Worm (Caenorhabditis elegans) whole organism, young adult: ENCODE measurements around the gene sos-1.
A peak's percentile ranks its signal among the peaks of the same experiment; 100 is the strongest.

ENCODE experiments used
- B0336.3 ChIP-seq: fragments of 200-800 bp; sonication (Bioruptor generic); IDR thresholded peaks from 2 replicates; pipeline ENCODE4 v1.3.6; 2022; ENCODE audit warnings: missing genetic modification characterization, missing compliant biosample characterization
- F23B12.7 ChIP-seq: sonication (generic microtip); optimal IDR thresholded peaks from 2 replicates; lab custom pipeline; 2017; ENCODE audit warnings: missing genetic modification characterization, mild to moderate bottlenecking, missing compliant biosample characterization, antibody characterized with exemption, moderate library complexity; ENCODE audit not compliant: insufficient read depth
- F55B11.4 ChIP-seq: sonication (generic microtip); optimal IDR thresholded peaks from 2 replicates; lab custom pipeline; 2016; ENCODE audit warnings: missing compliant biosample characterization, missing genetic modification characterization, borderline replicate concordance; ENCODE audit not compliant: insufficient read depth
- K12H6.12 ChIP-seq: fragments of 200-800 bp; sonication (Bioruptor generic); optimal IDR thresholded peaks from 2 replicates; lab custom pipeline; 2018; ENCODE audit warnings: mild to moderate bottlenecking, missing genetic modification characterization, missing compliant biosample characterization
- T26A5.8 ChIP-seq: sonication (generic microtip); optimal IDR thresholded peaks from 2 replicates; lab custom pipeline; 2016; ENCODE audit warnings: missing genetic modification characterization, missing compliant biosample characterization
- Y56A3A.18 ChIP-seq: fragments of 200-800 bp; sonication (Bioruptor generic); IDR thresholded peaks from 2 replicates; pipeline ENCODE4 v1.3.6; 2022; ENCODE audit warnings: missing genetic modification reagents, missing genetic modification characterization, missing compliant biosample characterization
- akir-1 ChIP-seq: fragments of 200-800 bp; sonication (Bioruptor generic); optimal IDR thresholded peaks from 2 replicates; lab custom pipeline; 2018; ENCODE audit warnings: mild to moderate bottlenecking, missing genetic modification characterization, moderate library complexity, missing compliant biosample characterization
- ama-1 ChIP-seq, 3 experiments: fragments of 150-350 bp in 1 of 3; sonication (generic microtip) in 2 of 3; optimal IDR thresholded peaks; 2 replicates each; lab custom pipeline; 2014 to 2018; ENCODE audit warnings: missing biosample characterization in 2 of 3, missing genetic modification characterization in 2 of 3, missing genetic modification reagents in 2 of 3
- aptf-3 ChIP-seq: fragments of 200-800 bp; sonication (Bioruptor generic); IDR thresholded peaks from 2 replicates; pipeline ENCODE4 v1.3.6; 2022; ENCODE audit warnings: missing genetic modification characterization, missing compliant biosample characterization
- attf-3 ChIP-seq: fragments of 200-800 bp; sonication (Bioruptor generic); conservative IDR thresholded peaks from 2 replicates; pipeline ENCODE4 v1.3.6; 2022; ENCODE audit warnings: missing genetic modification reagents, missing genetic modification characterization, missing compliant biosample characterization
- cebp-1 ChIP-seq, 2 experiments: fragments of 200-800 bp in 1 of 2; sonication (Bioruptor generic) in 1 of 2; sonication (generic microtip) in 1 of 2; IDR thresholded peaks in 1 of 2; optimal IDR thresholded peaks in 1 of 2; 2 replicates each; pipeline versions ENCODE4 v1.3.6 to Lab custom; 2017 to 2022; ENCODE audit warnings: missing compliant biosample characterization in 2 of 2, missing genetic modification characterization in 2 of 2, mild to moderate bottlenecking in 1 of 2, missing genetic modification reagents in 1 of 2, moderate library complexity in 1 of 2
- cebp-2 ChIP-seq: fragments of 200-800 bp; sonication (Bioruptor generic); IDR thresholded peaks from 2 replicates; pipeline ENCODE4 v1.3.6; 2022; ENCODE audit warnings: missing genetic modification characterization, missing compliant biosample characterization
- dox-1 ChIP-seq: fragments of 200-800 bp; sonication (Bioruptor generic); IDR thresholded peaks from 2 replicates; pipeline ENCODE4 v1.3.6; 2022; ENCODE audit warnings: missing genetic modification reagents, missing genetic modification characterization, missing compliant biosample characterization
- egl-18 ChIP-seq: fragments of 200-800 bp; sonication (Bioruptor generic); IDR thresholded peaks from 2 replicates; pipeline ENCODE4 v1.3.6; 2022; ENCODE audit warnings: missing genetic modification reagents, missing genetic modification characterization, missing compliant biosample characterization
- egrh-3 ChIP-seq: fragments of 200-800 bp; sonication (Bioruptor generic); IDR thresholded peaks from 2 replicates; pipeline ENCODE4 v1.3.6; 2022; ENCODE audit warnings: missing genetic modification reagents, missing genetic modification characterization, missing compliant biosample characterization
- him-1 ChIP-seq: sonication (generic microtip); optimal IDR thresholded peaks from 2 replicates; lab custom pipeline; 2016; ENCODE audit warnings: missing genotype, missing genetic modification reagents, missing genetic modification characterization, missing compliant biosample characterization
- hsf-1 ChIP-seq: fragments of 200-800 bp; sonication (Bioruptor generic); IDR thresholded peaks from 2 replicates; pipeline ENCODE4 v1.3.6; 2022; ENCODE audit warnings: missing genetic modification reagents, missing genetic modification characterization, missing compliant biosample characterization
- lag-1 ChIP-seq: fragments of 200-800 bp; sonication (Bioruptor generic); IDR thresholded peaks from 2 replicates; pipeline ENCODE4 v1.3.6; 2022; ENCODE audit warnings: missing genetic modification reagents, missing genetic modification characterization, missing compliant biosample characterization
- let-526 ChIP-seq: fragments of 200-800 bp; sonication (Bioruptor generic); IDR thresholded peaks from 2 replicates; pipeline ENCODE4 v1.3.6; 2022; ENCODE audit warnings: missing genetic modification reagents, missing genetic modification characterization, missing compliant biosample characterization
- lsl-1 ChIP-seq: fragments of 200-800 bp; sonication (Bioruptor generic); optimal IDR thresholded peaks from 2 replicates; lab custom pipeline; 2018; ENCODE audit warnings: mild to moderate bottlenecking, missing genetic modification characterization, moderate library complexity, missing compliant biosample characterization
- lsy-27 ChIP-seq: sonication (generic microtip); optimal IDR thresholded peaks from 2 replicates; lab custom pipeline; 2017; ENCODE audit warnings: missing genetic modification characterization, mild to moderate bottlenecking, missing compliant biosample characterization, antibody characterized with exemption, missing genotype, borderline replicate concordance; ENCODE audit not compliant: insufficient read depth
- mcd-1 ChIP-seq: fragments of 200-800 bp; sonication (Bioruptor generic); IDR thresholded peaks from 2 replicates; pipeline ENCODE4 v1.3.6; 2022; ENCODE audit warnings: missing genetic modification reagents, missing genetic modification characterization, missing compliant biosample characterization
- mel-28 ChIP-seq: sonication (generic microtip); optimal IDR thresholded peaks from 2 replicates; lab custom pipeline; 2016; ENCODE audit warnings: borderline replicate concordance, mild to moderate bottlenecking, missing genetic modification characterization, missing compliant biosample characterization
- mes-4 ChIP-seq: sonication (generic microtip); optimal IDR thresholded peaks from 2 replicates; lab custom pipeline; 2016; ENCODE audit warnings: missing genotype, missing genetic modification characterization, missing compliant biosample characterization
- nfya-1 ChIP-seq: sonication (generic microtip); optimal IDR thresholded peaks from 2 replicates; lab custom pipeline; 2017; ENCODE audit warnings: antibody characterized with exemption, missing compliant biosample characterization, missing genetic modification characterization, borderline replicate concordance; ENCODE audit not compliant: insufficient read depth
- nfyb-1 ChIP-seq: fragments of 200-800 bp; sonication (Bioruptor generic); IDR thresholded peaks from 2 replicates; pipeline ENCODE4 v1.3.6; 2022; ENCODE audit warnings: missing genetic modification reagents, missing genetic modification characterization, missing compliant biosample characterization
- nhr-80 ChIP-seq: sonication (generic microtip); optimal IDR thresholded peaks from 2 replicates; lab custom pipeline; 2016; ENCODE audit warnings: missing genetic modification characterization, missing compliant biosample characterization
- pha-4 ChIP-seq: fragments of 150-350 bp; sonication (generic microtip); optimal IDR thresholded peaks from 2 replicates; lab custom pipeline; 2014; ENCODE audit warnings: missing biosample characterization, missing genetic modification reagents, missing genetic modification characterization
- snpc-1.3 ChIP-seq: sonication (generic microtip); optimal IDR thresholded peaks from 2 replicates; lab custom pipeline; 2017; ENCODE audit warnings: missing genetic modification characterization, mild to moderate bottlenecking, missing compliant biosample characterization, antibody characterized with exemption, moderate library complexity, missing genotype, missing genetic modification reagents; ENCODE audit not compliant: insufficient read depth
- unc-130 ChIP-seq: sonication (generic microtip); optimal IDR thresholded peaks from 2 replicates; lab custom pipeline; 2016; ENCODE audit warnings: missing genetic modification reagents, missing genetic modification characterization, missing compliant biosample characterization
- unc-62 ChIP-seq: fragments of 150-350 bp; optimal IDR thresholded peaks from 2 replicates; lab custom pipeline; 2014; ENCODE audit warnings: missing biosample characterization, missing genetic modification reagents, missing genetic modification characterization
- zfh-2 ChIP-seq: fragments of 200-800 bp; sonication (Bioruptor generic); conservative IDR thresholded peaks from 2 replicates; pipeline ENCODE4 v1.3.6; 2022; ENCODE audit warnings: missing genetic modification reagents, missing genetic modification characterization, missing compliant biosample characterization
- ztf-3 ChIP-seq: fragments of 200-800 bp; sonication (Bioruptor generic); optimal IDR thresholded peaks from 2 replicates; lab custom pipeline; 2018; ENCODE audit warnings: mild to moderate bottlenecking, missing genetic modification characterization, missing compliant biosample characterization
- ztf-6 ChIP-seq: fragments of 200-800 bp; sonication (Bioruptor generic); IDR thresholded peaks from 2 replicates; pipeline ENCODE4 v1.3.6; 2022; ENCODE audit warnings: missing genetic modification reagents, missing genetic modification characterization, missing compliant biosample characterization

The sos-1 gene

DNA sequence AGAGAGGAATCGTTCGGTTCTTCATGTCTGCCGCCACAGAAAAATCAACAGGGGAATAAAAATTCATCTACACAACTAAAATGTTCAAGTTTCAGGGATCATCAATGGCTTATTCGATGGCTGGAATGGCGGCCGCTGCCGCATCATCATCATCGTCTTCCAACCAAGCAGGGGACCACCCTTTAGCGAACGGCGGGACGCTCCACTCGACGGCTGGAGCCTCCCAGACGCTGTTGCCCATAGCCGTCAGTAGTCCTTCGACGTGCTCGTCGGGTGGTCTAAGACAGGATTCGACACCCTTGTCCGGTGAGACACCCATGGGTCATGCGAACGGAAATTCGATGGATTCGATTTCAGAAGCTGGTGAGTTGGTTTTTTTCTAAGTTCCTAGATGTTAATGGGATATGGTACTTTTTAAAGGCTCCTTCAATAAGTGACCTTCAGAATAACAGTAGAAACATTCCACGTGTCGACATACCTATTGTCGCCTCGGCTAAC lies 45.2 kb downstream of the sos-1 start:
- TF ChIP-seq lsl-1 (GFP tag; lab: Kevin White, UChicago) (no peak), ztf-6 (GFP tag; lab: Robert Waterston, UW) (no peak), akir-1 (GFP tag; lab: Kevin White, UChicago) (no peak), ztf-3 (GFP tag; lab: Kevin White, UChicago) (no peak), zfh-2 (GFP tag; lab: Robert Waterston, UW) (peak; percentile 56; the same call in 1 of the 2 replicates), hsf-1 (GFP tag; lab: Robert Waterston, UW) (no peak), F23B12.7 (tag; lab: Kevin White, UChicago) (no peak)

DNA sequence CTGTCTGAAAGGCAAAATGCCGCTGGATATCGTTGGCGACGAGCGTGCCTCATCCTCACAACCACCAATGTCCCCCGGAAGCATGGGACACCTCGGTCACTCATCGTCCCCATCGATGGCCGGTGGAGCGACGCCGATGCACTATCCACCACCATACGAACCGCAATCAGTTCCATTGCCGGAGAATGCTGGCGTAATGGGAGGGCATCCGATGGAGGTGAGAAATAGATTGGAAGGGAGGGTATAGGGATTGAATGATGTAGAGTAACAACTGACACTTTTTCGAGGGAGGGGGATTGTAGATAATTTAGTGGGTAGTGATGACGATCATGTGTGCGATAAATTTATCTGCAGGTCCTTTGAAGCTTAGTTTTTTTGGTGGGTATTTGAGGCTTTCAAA lies 46.5 kb downstream of the sos-1 start:
- TF ChIP-seq pha-4 (tag; lab: Kevin White, UChicago) (no peak), snpc-1.3 (tag; lab: Kevin White, UChicago) (no peak), ama-1 (optimal IDR thresholded peaks at IDR 0.05; lab: Kevin White, UChicago) (no peak), ama-1 (GFP tag; optimal IDR thresholded peaks at IDR 0.05; lab: Kevin White, UChicago) (no peak), aptf-3 (GFP tag; lab: Robert Waterston, UW) (no peak), T26A5.8 (no peak), zfh-2 (GFP tag; lab: Robert Waterston, UW) (peak; percentile 60), unc-130 (GFP tag; lab: Kevin White, UChicago) (no peak)

DNA sequence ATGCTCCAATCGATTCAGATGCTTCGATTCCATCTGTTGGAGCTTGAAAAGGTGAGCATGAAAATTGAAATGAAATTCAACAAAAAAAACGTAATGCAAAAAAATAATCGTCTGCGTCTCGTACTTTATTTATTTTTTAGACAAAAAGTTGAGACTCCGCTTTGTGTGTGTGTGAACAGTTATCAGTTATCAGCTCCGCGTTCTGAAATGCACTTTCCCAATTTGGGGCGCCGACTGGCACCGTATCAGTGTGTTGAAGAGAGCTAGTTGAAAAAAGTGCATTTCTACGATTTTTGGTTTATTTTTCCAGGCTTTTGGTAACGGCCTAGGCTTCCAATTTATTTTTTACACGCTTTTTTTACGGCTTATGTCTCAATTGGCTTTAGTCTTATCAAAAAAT lies 47.1 kb downstream of the sos-1 start:
- TF ChIP-seq dox-1 (GFP tag; lab: Robert Waterston, UW) (peak; percentile 32; the same call in 1 of the 2 replicates), hsf-1 (GFP tag; lab: Robert Waterston, UW) (no peak), nhr-80 (peak; percentile 68), cebp-1 (GFP tag; IDR thresholded peaks at IDR 0.05; lab: Robert Waterston, UW) (no peak), cebp-1 (tag; optimal IDR thresholded peaks at IDR 0.05; lab: Kevin White, UChicago) (peak; percentile 1)

DNA sequence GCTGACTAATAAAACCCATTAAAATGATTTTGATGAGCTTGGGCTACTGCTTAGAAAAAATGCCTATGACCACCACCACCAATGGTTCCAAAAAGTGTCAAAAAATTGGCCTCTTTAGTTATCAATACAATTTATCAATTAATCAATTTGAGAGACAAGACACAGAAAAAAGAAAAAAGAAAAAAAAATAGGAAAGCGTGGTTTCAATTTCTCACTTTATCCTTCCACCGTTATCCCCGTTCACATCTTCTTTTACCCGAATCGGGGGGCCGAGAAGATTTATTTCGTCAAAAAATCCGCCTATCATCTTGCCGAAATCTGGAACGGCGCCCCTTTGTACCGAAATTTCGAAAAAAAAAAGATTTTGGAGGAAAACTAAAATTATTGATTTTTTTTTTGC lies 48.4 kb downstream of the sos-1 start:
- TF ChIP-seq lag-1 (GFP tag; lab: Robert Waterston, UW) (no peak), cebp-2 (no peak), T26A5.8 (no peak), let-526 (no peak)

DNA sequence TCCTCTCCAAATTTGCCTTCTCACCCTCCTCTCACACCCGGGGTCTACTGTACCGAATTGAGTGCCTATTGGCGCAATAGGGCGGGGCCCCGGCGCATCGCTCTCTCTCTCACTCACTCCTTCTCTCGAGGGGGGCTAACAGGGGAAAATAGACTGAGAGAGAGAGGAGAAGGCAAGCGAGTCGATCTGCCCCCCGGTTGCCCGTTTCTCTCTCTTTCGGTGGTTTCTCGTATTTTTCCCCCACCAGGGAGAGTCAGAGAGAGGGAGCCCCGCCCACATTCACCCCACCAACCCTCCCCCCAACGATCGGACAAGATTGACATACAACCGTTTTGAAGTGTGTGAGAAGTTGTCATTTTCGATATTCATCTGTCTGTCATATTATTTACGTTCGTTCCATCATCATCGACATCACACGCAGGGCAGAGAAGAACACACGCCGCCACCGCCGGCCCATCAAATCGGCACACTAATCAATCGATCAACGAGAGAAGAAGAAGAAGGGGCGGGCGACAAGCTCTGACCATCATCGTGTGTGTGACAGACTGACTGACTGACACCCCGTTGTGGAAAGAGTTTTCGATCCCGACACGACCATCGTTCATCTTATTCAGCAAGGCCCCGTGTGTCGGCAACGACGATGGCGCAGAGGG lies 49.8 kb downstream of the sos-1 start:
- peak; percentile 55 for TF ChIP-seq K12H6.12 (tag; lab: Kevin White, UChicago)
- peak; percentile 78 for TF ChIP-seq zfh-2 (GFP tag; lab: Robert Waterston, UW)
- peak; percentile 94 for TF ChIP-seq unc-62 (GFP tag; lab: Kevin White, UChicago)
- peak; percentile 80; the same call in 1 of the 2 replicates for TF ChIP-seq egrh-3 (GFP tag; lab: Robert Waterston, UW)
- no peak for TF ChIP-seq lsy-27 (tag; lab: Kevin White, UChicago)
- no peak for TF ChIP-seq mes-4 (tag; lab: Kevin White, UChicago)
- TF ChIP-seq attf-3 (GFP tag; lab: Robert Waterston, UW) = no peak
- TF ChIP-seq nhr-80 = no peak
- TF ChIP-seq him-1 (tag; lab: Kevin White, UChicago) = no peak
- TF ChIP-seq mel-28 (tag; lab: Kevin White, UChicago) = no peak
- TF ChIP-seq egl-18 (GFP tag; lab: Robert Waterston, UW) = 0 out of 2 replicates have a peak, but pooled peaks have one; percentile 12
- TF ChIP-seq Y56A3A.18 (GFP tag; lab: Robert Waterston, UW) = 0 out of 2 replicates have a peak, but pooled peaks have one; percentile 12
- no peak for TF ChIP-seq F55B11.4 (tag; lab: Kevin White, UChicago)
- no peak for TF ChIP-seq nfya-1 (tag; lab: Kevin White, UChicago)
- 0 out of 2 replicates have a peak, but pooled peaks have one; percentile 41 for TF ChIP-seq cebp-1 (GFP tag; IDR thresholded peaks at IDR 0.05; lab: Robert Waterston, UW)
- peak; percentile 29 for TF ChIP-seq cebp-1 (tag; optimal IDR thresholded peaks at IDR 0.05; lab: Kevin White, UChicago)
- TF ChIP-seq nfyb-1 = peak; percentile 60; the same call in 1 of the 2 replicates
- TF ChIP-seq mcd-1 (GFP tag; lab: Robert Waterston, UW) = peak; percentile 31; the same call in 1 of the 2 replicates
- TF ChIP-seq B0336.3 (GFP tag; lab: Robert Waterston, UW) = 0 out of 2 replicates have a peak, but pooled peaks have one; percentile 37
